Worm (Caenorhabditis elegans) whole organism, late embryonic: ENCODE data around the gene acr-12.

Source experiments
- ceh-18 ChIP-seq: sonication (generic microtip); optimal IDR thresholded peaks from 2 replicates; lab custom pipeline; 2016; ENCODE audit warnings: missing genetic modification characterization, missing compliant biosample characterization
- ceh-34 ChIP-seq: sonication (generic microtip); optimal IDR thresholded peaks from 2 replicates; lab custom pipeline; 2016; ENCODE audit warnings: mild to moderate bottlenecking, missing genetic modification characterization, missing compliant biosample characterization
- dve-1 ChIP-seq: sonication (generic microtip); optimal IDR thresholded peaks from 2 replicates; lab custom pipeline; 2017; ENCODE audit warnings: antibody characterized with exemption, mild to moderate bottlenecking, missing genetic modification characterization, missing compliant biosample characterization
- fkh-10 ChIP-seq: fragments of 150-350 bp; optimal IDR thresholded peaks from 2 replicates; lab custom pipeline; 2014; ENCODE audit warnings: missing biosample characterization, missing genetic modification reagents, missing genetic modification characterization
- fkh-6 ChIP-seq: sonication (generic microtip); optimal IDR thresholded peaks from 2 replicates; lab custom pipeline; 2016; ENCODE audit warnings: missing genetic modification characterization, missing compliant biosample characterization
- lin-11 ChIP-seq: fragments of 200-800 bp; sonication (Bioruptor generic); optimal IDR thresholded peaks from 2 replicates; lab custom pipeline; 2018; ENCODE audit warnings: mild to moderate bottlenecking, missing genetic modification characterization, missing compliant biosample characterization
- pha-4 ChIP-seq: fragments of 150-350 bp; optimal IDR thresholded peaks from 2 replicates; lab custom pipeline; 2018; ENCODE audit warnings: missing biosample characterization, missing genetic modification reagents, missing genetic modification characterization
- tbx-7 ChIP-seq: sonication (generic microtip); optimal IDR thresholded peaks from 2 replicates; lab custom pipeline; 2016; ENCODE audit warnings: missing genotype, missing genetic modification characterization, missing compliant biosample characterization

DNA sequence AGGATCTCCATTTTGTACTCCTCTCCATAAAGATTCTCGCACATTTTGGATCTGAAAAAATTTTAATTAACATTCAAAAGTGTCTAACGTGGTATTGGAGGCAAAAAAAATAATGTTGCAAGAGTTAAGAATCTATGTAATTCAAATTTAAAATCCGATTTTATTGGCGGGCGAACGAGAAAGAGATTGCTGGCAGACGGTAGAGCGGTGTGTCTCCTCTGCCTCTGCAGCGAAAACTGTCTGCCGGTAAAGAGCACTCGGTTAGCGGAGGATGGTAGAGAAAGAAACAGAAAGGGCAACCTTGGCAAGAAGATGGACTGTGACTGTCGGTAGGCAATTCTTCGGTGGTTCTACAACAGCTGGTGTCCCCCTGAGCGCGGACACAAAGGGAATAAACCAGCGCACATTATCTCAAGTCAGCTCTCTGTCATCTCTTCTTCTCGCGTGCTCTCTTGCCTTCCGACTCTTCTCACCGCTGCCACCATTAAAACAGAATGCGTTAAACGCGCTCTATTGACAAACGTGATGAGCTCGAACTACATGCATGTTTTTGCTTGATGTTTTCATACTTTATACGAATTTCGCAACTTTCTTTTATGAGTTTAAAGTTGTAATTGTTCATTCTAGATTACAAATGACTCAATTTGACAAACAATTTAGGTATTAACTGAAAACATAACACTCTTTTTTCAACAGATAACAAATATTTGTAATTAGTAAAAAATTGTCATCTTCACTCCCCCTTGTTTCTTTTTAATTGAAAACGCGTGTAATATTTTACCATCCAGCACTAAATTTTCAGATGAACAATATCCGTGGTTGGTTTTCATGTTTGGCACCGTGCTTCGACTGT, 13.6 kb upstream of the acr-12 start, which contains the start of the genes cdk-4 and F18H3.1:
- TF ChIP-seq ceh-34 (peak; percentile 4), lin-11 (no peak), tbx-7 (tag; lab: Kevin White, UChicago) (no peak), fkh-6 (tag; lab: Kevin White, UChicago) (no peak), fkh-10 (no peak), dve-1 (tag; lab: Kevin White, UChicago) (no peak), pha-4 (tag; lab: Kevin White, UChicago) (no peak), ceh-18 (tag; lab: Kevin White, UChicago) (no peak)
